Fruit fly (Drosophila melanogaster) whole organism, prepupa: ENCODE data around the gene CG5104.

Experiments
- Blimp-1 ChIP-seq: fragments of 200-800 bp; sonication (Bioruptor generic); optimal IDR thresholded peaks from 3 replicates; lab custom pipeline; 2017; ENCODE audit warnings: missing biosample characterization, missing genetic modification characterization, mild to moderate bottlenecking, moderate library complexity, missing genetic modification reagents
- CG10631 ChIP-seq: fragments of 200-800 bp; sonication (Bioruptor generic); optimal IDR thresholded peaks from 2 replicates; lab custom pipeline; 2016; ENCODE audit warnings: missing biosample characterization, missing genetic modification characterization
- CG10669 ChIP-seq: fragments of 200-800 bp; sonication (Bioruptor generic); optimal IDR thresholded peaks from 3 replicates; lab custom pipeline; 2018; ENCODE audit warnings: missing biosample characterization, mild to moderate bottlenecking, missing genetic modification characterization, moderate library complexity
- CG11294 ChIP-seq: fragments of 200-800 bp; sonication (Bioruptor generic); IDR thresholded peaks from 2 replicates; pipeline ENCODE4 v1.3.6; 2022; ENCODE audit warnings: missing biosample characterization, missing genetic modification characterization
- CG11762 ChIP-seq: fragments of 200-800 bp; sonication (Bioruptor generic); optimal IDR thresholded peaks from 3 replicates; lab custom pipeline; 2016; ENCODE audit warnings: missing biosample characterization, missing genetic modification characterization; ENCODE audit not compliant: insufficient read depth
- CG11902 ChIP-seq: fragments of 200-800 bp; sonication (Bioruptor generic); optimal IDR thresholded peaks from 3 replicates; lab custom pipeline; 2016; ENCODE audit warnings: missing biosample characterization, missing genetic modification characterization
- CG1621 ChIP-seq: fragments of 200-800 bp; sonication (Bioruptor generic); optimal IDR thresholded peaks from 3 replicates; lab custom pipeline; 2018; ENCODE audit warnings: missing biosample characterization, mild to moderate bottlenecking, missing genetic modification characterization
- CG31627 ChIP-seq: fragments of 200-800 bp; sonication (Bioruptor generic); optimal IDR thresholded peaks from 3 replicates; lab custom pipeline; 2016; ENCODE audit warnings: missing biosample characterization, missing genetic modification characterization
- CG32006 ChIP-seq: fragments of 200-800 bp; sonication (Bioruptor generic); optimal IDR thresholded peaks from 3 replicates; lab custom pipeline; 2017; ENCODE audit warnings: missing biosample characterization, mild to moderate bottlenecking, missing genetic modification characterization
- CG34406 ChIP-seq: fragments of 200-800 bp; sonication (Bioruptor generic); optimal IDR thresholded peaks from 3 replicates; lab custom pipeline; 2016; ENCODE audit warnings: missing biosample characterization, missing genetic modification characterization
- CG3919 ChIP-seq: fragments of 200-800 bp; sonication (Bioruptor generic); optimal IDR thresholded peaks from 3 replicates; lab custom pipeline; 2016; ENCODE audit warnings: missing biosample characterization, missing genetic modification characterization
- CG6163 ChIP-seq: fragments of 200-800 bp; sonication (Bioruptor generic); IDR thresholded peaks from 3 replicates; pipeline ENCODE4 v1.3.6; 2022; ENCODE audit warnings: missing biosample characterization, missing genetic modification characterization
- CG6808 ChIP-seq: fragments of 200-800 bp; sonication (Bioruptor generic); optimal IDR thresholded peaks from 3 replicates; lab custom pipeline; 2017; ENCODE audit warnings: missing biosample characterization, missing genetic modification characterization, mild to moderate bottlenecking, moderate library complexity, missing genetic modification reagents
- CG6854 ChIP-seq: fragments of 200-800 bp; sonication (Bioruptor generic); optimal IDR thresholded peaks from 2 replicates; lab custom pipeline; 2017; ENCODE audit warnings: missing biosample characterization, mild to moderate bottlenecking, missing genetic modification characterization
- CG7368 ChIP-seq: fragments of 200-800 bp; sonication (Bioruptor generic); optimal IDR thresholded peaks from 3 replicates; lab custom pipeline; 2016; ENCODE audit warnings: missing biosample characterization, missing genetic modification characterization
- Eip75B ChIP-seq: fragments of 200-800 bp; sonication (Bioruptor generic); optimal IDR thresholded peaks from 3 replicates; lab custom pipeline; 2016; ENCODE audit warnings: missing biosample characterization, missing genetic modification characterization
- Eip78C ChIP-seq: fragments of 200-800 bp; sonication (Bioruptor generic); peaks from one replicate; lab custom pipeline; 2016; ENCODE audit warnings: missing biosample characterization, missing genetic modification characterization
- Ets96B ChIP-seq: fragments of 200-800 bp; optimal IDR thresholded peaks from 2 replicates; lab custom pipeline; 2019; ENCODE audit warnings: missing biosample characterization, mild to moderate bottlenecking, missing genetic modification characterization, moderate library complexity
- Gug ChIP-seq: fragments of 200-800 bp; sonication (Bioruptor generic); IDR thresholded peaks from 2 replicates; pipeline ENCODE4 v1.3.6; 2022; ENCODE audit warnings: missing biosample characterization, missing genetic modification characterization
- Hr38 ChIP-seq: sonication (Bioruptor generic); optimal IDR thresholded peaks from 2 replicates; lab custom pipeline; 2016; ENCODE audit warnings: missing biosample characterization, missing genetic modification characterization
- Hr39 ChIP-seq: fragments of 200-800 bp; sonication (Bioruptor generic); optimal IDR thresholded peaks from 2 replicates; lab custom pipeline; 2016; ENCODE audit warnings: missing biosample characterization, missing genetic modification characterization
- Hr4 ChIP-seq: fragments of 200-800 bp; sonication (Bioruptor generic); optimal IDR thresholded peaks from 3 replicates; lab custom pipeline; 2016; ENCODE audit warnings: missing biosample characterization, missing genetic modification characterization
- Lpt ChIP-seq: fragments of 200-800 bp; sonication (Bioruptor generic); optimal IDR thresholded peaks from 3 replicates; lab custom pipeline; 2016; ENCODE audit warnings: missing biosample characterization, missing genetic modification characterization
- Met ChIP-seq: fragments of 200-800 bp; sonication (Bioruptor generic); optimal IDR thresholded peaks from 3 replicates; lab custom pipeline; 2016; ENCODE audit warnings: missing biosample characterization, missing genetic modification characterization
- OdsH ChIP-seq: fragments of 200-800 bp; sonication (Bioruptor generic); optimal IDR thresholded peaks from 3 replicates; lab custom pipeline; 2016; ENCODE audit warnings: missing biosample characterization, missing genetic modification characterization
- Smox ChIP-seq: fragments of 200-800 bp; sonication (Bioruptor generic); optimal IDR thresholded peaks from 3 replicates; lab custom pipeline; 2016; ENCODE audit warnings: missing biosample characterization, missing genetic modification characterization
- Sox102F ChIP-seq: fragments of 200-800 bp; sonication (Bioruptor generic); optimal IDR thresholded peaks from 2 replicates; lab custom pipeline; 2016; ENCODE audit warnings: missing biosample characterization, mild to moderate bottlenecking, missing genetic modification characterization
- Sox14 ChIP-seq: fragments of 200-800 bp; sonication (Bioruptor generic); optimal IDR thresholded peaks from 3 replicates; lab custom pipeline; 2016; ENCODE audit warnings: missing biosample characterization, missing genetic modification characterization
- achi ChIP-seq: fragments of 200-800 bp; sonication (Bioruptor generic); optimal IDR thresholded peaks from 3 replicates; lab custom pipeline; 2016; ENCODE audit warnings: missing biosample characterization, missing genetic modification characterization
- dac ChIP-seq: fragments of 200-800 bp; sonication (Bioruptor generic); optimal IDR thresholded peaks from 2 replicates; lab custom pipeline; 2017; ENCODE audit warnings: missing biosample characterization, mild to moderate bottlenecking, missing genetic modification characterization
- dsx ChIP-seq: fragments of 200-800 bp; optimal IDR thresholded peaks from 3 replicates; lab custom pipeline; 2019; ENCODE audit warnings: missing biosample characterization, mild to moderate bottlenecking, missing genetic modification characterization, moderate library complexity; ENCODE audit not compliant: poor library complexity, severe bottlenecking
- eg ChIP-seq: fragments of 200-800 bp; sonication (Bioruptor generic); IDR thresholded peaks from 3 replicates; pipeline ENCODE4 v1.3.6; 2022; ENCODE audit warnings: missing biosample characterization, missing genetic modification characterization
- esn ChIP-seq: fragments of 200-800 bp; sonication (Bioruptor generic); optimal IDR thresholded peaks from 2 replicates; lab custom pipeline; 2016; ENCODE audit warnings: missing biosample characterization, mild to moderate bottlenecking, missing genetic modification characterization, moderate library complexity
- fkh ChIP-seq: fragments of 200-800 bp; sonication (Bioruptor generic); optimal IDR thresholded peaks from 3 replicates; lab custom pipeline; 2017; ENCODE audit warnings: missing biosample characterization, mild to moderate bottlenecking, missing genetic modification characterization, moderate library complexity
- pdm3 ChIP-seq: fragments of 200-800 bp; sonication (Bioruptor generic); optimal IDR thresholded peaks from 3 replicates; lab custom pipeline; 2016; ENCODE audit warnings: missing biosample characterization, missing genetic modification characterization
- salr ChIP-seq, 2 experiments: fragments of 200-800 bp; sonication (Bioruptor generic); optimal IDR thresholded peaks; 3 replicates each; lab custom pipeline; 2016 to 2018; ENCODE audit warnings: missing biosample characterization in 2 of 2, missing genetic modification characterization in 2 of 2, mild to moderate bottlenecking in 1 of 2
- spab ChIP-seq: fragments of 200-800 bp; sonication (Bioruptor generic); optimal IDR thresholded peaks from 2 replicates; lab custom pipeline; 2017; ENCODE audit warnings: missing biosample characterization, mild to moderate bottlenecking, missing genetic modification characterization, missing genetic modification reagents
- ss ChIP-seq, 2 experiments: fragments of 200-800 bp; sonication (Bioruptor generic); optimal IDR thresholded peaks; 2 replicates in 1 of 2; 3 replicates in 1 of 2; lab custom pipeline; 2017 to 2018; ENCODE audit warnings: mild to moderate bottlenecking in 2 of 2, missing biosample characterization in 2 of 2, missing genetic modification characterization in 2 of 2, moderate library complexity in 1 of 2
- svp ChIP-seq: fragments of 200-800 bp; sonication (Bioruptor generic); peaks from one replicate; lab custom pipeline; 2016; ENCODE audit warnings: missing biosample characterization, missing genetic modification characterization
- topi ChIP-seq: fragments of 200-800 bp; sonication (Bioruptor generic); optimal IDR thresholded peaks from 3 replicates; lab custom pipeline; 2016; ENCODE audit warnings: missing biosample characterization, missing genetic modification characterization
- vri ChIP-seq: fragments of 200-800 bp; sonication (Bioruptor generic); optimal IDR thresholded peaks from 3 replicates; lab custom pipeline; 2016; ENCODE audit warnings: missing biosample characterization, mild to moderate bottlenecking, missing genetic modification characterization

CG5104 gene

DNA sequence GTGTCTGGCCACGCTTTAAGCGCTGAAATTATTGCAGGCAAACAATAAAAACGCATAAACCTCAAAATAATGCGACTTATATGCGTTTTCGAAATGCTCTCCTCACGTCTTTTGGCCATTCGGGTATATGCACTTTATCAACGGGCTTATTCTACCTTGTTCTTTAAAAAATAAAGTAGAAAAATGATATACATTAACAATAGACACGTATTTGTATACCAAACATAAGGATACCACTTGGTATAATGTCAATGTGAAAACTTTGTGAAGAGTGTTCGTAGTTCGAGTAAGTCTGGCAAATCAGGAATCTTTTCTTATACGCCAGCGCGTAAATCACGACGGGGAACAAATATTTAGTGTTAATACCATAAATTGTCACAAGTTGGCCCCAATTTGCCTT lies 35.6 kb downstream of the CG5104 start (continued):
- TF ChIP-seq Eip78C, result peak; percentile 94
- peak; percentile 59 for TF ChIP-seq CG10631 (GFP tag; lab: Kevin White, UChicago)
- TF ChIP-seq salr (GFP tag; optimal IDR thresholded peaks at IDR 0.05; lab: Kevin White, UChicago), result peak; percentile 29 to 57
- TF ChIP-seq Lpt (GFP tag; lab: Kevin White, UChicago), result peak; percentile 9
- peak; percentile 71 for TF ChIP-seq dsx (GFP tag; lab: Kevin White, UChicago)
- TF ChIP-seq Blimp-1 (GFP tag; lab: Kevin White, UChicago), result peak; percentile 42
- TF ChIP-seq dac, result no peak
- peak; percentile 54 to 74 for TF ChIP-seq ss (GFP tag; optimal IDR thresholded peaks at IDR 0.05; lab: Kevin White, UChicago)
- TF ChIP-seq Sox14 (GFP tag; lab: Kevin White, UChicago), result peak; percentile 85
- peak; percentile 37 for TF ChIP-seq CG32006 (GFP tag; lab: Kevin White, UChicago)
- TF ChIP-seq Ets96B (tag; lab: Kevin White, UChicago), result peak; percentile 81
- TF ChIP-seq topi, result peak; percentile 90
- no peak for TF ChIP-seq eg (GFP tag; lab: Robert Waterston, UW)
- TF ChIP-seq achi (GFP tag; lab: Kevin White, UChicago), result peak; percentile 68
- TF ChIP-seq Eip75B (GFP tag; lab: Kevin White, UChicago), result peak; percentile 76
- TF ChIP-seq fkh (GFP tag; lab: Kevin White, UChicago), result no peak
- peak; percentile 78 for TF ChIP-seq OdsH (GFP tag; lab: Kevin White, UChicago)
- TF ChIP-seq spab (GFP tag; lab: Kevin White, UChicago), result peak; percentile 59
- peak; percentile 83 for TF ChIP-seq CG34406
- no peak for TF ChIP-seq CG11294 (GFP tag; lab: Robert Waterston, UW)
- peak; percentile 77 for TF ChIP-seq CG11902 (GFP tag; lab: Kevin White, UChicago)
- peak; percentile 83 for TF ChIP-seq CG3919

DNA sequence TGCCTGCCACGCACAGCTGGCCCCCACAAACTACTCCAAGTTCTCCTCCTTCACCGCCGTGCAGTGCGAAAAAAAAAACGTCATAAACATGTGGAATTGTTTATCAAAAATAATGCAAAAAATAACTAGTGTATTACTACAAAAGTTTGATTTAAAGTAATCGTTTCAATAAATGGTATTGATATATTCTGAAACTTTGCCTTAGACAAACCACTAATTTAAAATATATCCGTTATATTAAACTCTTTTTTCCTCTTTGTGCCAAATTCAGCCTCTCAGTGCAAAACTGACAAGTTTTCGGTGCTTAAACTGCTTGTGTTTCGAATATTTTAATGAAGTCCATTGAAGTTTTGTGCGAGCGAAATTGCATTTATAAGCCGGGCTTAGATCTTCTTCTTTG lies 36.3 kb downstream of the CG5104 start:
- TF ChIP-seq Sox102F (GFP tag; lab: Kevin White, UChicago) (peak; percentile 27), CG31627 (GFP tag; lab: Kevin White, UChicago) (peak; percentile 11), pdm3 (GFP tag; lab: Kevin White, UChicago) (peak; percentile 32), eg (GFP tag; lab: Robert Waterston, UW) (peak; percentile 18; the same call in 1 of the 3 replicates), CG10669 (GFP tag; lab: Kevin White, UChicago) (no peak), CG6808 (no peak), Hr4 (peak; percentile 9), svp (peak; percentile 66), topi (peak; percentile 1), esn (GFP tag; lab: Kevin White, UChicago) (peak; percentile 4), Eip78C (peak; percentile 64), CG11762 (GFP tag; lab: Kevin White, UChicago) (no peak), OdsH (GFP tag; lab: Kevin White, UChicago) (peak; percentile 41), Smox (GFP tag; lab: Kevin White, UChicago) (peak; percentile 7), Met (GFP tag; lab: Kevin White, UChicago) (peak; percentile 45), CG6163 (GFP tag; lab: Robert Waterston, UW) (no peak), CG1621 (tag; lab: Kevin White, UChicago) (no peak), CG32006 (GFP tag; lab: Kevin White, UChicago) (peak; percentile 35), CG3919 (peak; percentile 18), CG6854 (GFP tag; lab: Kevin White, UChicago) (no peak), spab (GFP tag; lab: Kevin White, UChicago) (no peak), Hr39 (peak; percentile 7), CG7368 (GFP tag; lab: Kevin White, UChicago) (no peak), Hr38 (no peak), CG34406 (peak; percentile 2), vri (GFP tag; lab: Kevin White, UChicago) (no peak), Gug (GFP tag; lab: Robert Waterston, UW) (no peak)
